Worm (Caenorhabditis elegans) whole organism, L1 larva: Measurements from ENCODE around the gene gly-13.

Source experiments
- Y116A8C.19 ChIP-seq: sonication (generic microtip); optimal IDR thresholded peaks from 2 replicates; lab custom pipeline; 2016; ENCODE audit warnings: missing compliant biosample characterization, missing genetic modification characterization, borderline replicate concordance
- aly-2 ChIP-seq: fragments of 150-350 bp; optimal IDR thresholded peaks from 2 replicates; lab custom pipeline; 2014; ENCODE audit warnings: missing biosample characterization, missing genetic modification characterization
- blmp-1 ChIP-seq: fragments of 150-350 bp; optimal IDR thresholded peaks from 2 replicates; lab custom pipeline; 2014; ENCODE audit warnings: missing biosample characterization, missing genetic modification characterization
- ceh-63 ChIP-seq: fragments of 200-800 bp; sonication (Bioruptor generic); optimal IDR thresholded peaks from 2 replicates; lab custom pipeline; 2018; ENCODE audit warnings: mild to moderate bottlenecking, missing genetic modification characterization, missing compliant biosample characterization
- ceh-90 ChIP-seq: sonication (generic microtip); optimal IDR thresholded peaks from 2 replicates; lab custom pipeline; 2016; ENCODE audit warnings: missing genetic modification characterization, missing compliant biosample characterization
- ces-1 ChIP-seq: fragments of 150-350 bp; optimal IDR thresholded peaks from 2 replicates; lab custom pipeline; 2014; ENCODE audit warnings: missing biosample characterization, missing genetic modification reagents, missing genetic modification characterization
- dsc-1 ChIP-seq: sonication (generic microtip); optimal IDR thresholded peaks from 2 replicates; lab custom pipeline; 2016; ENCODE audit warnings: mild to moderate bottlenecking, missing genetic modification characterization, missing compliant biosample characterization
- efl-1 ChIP-seq, 4 experiments: fragments of 150-350 bp; optimal IDR thresholded peaks in 3 of 4; peaks in 1 of 4; 1 replicate in 1 of 4; 2 replicates in 3 of 4; lab custom pipeline; 2014; ENCODE audit warnings: missing biosample characterization in 2 of 4, missing genetic modification characterization in 2 of 4, missing genetic modification reagents in 2 of 4
- elt-2 ChIP-seq: sonication (generic microtip); optimal IDR thresholded peaks from 2 replicates; lab custom pipeline; 2016; ENCODE audit warnings: missing genetic modification characterization, mild to moderate bottlenecking, inconsistent platforms, missing compliant biosample characterization, missing genetic modification reagents
- fkh-4 ChIP-seq: sonication (generic microtip); optimal IDR thresholded peaks from 2 replicates; lab custom pipeline; 2016; ENCODE audit warnings: missing compliant biosample characterization, missing genetic modification characterization, borderline replicate concordance
- fos-1 ChIP-seq: fragments of 150-350 bp; optimal IDR thresholded peaks from 2 replicates; lab custom pipeline; 2014; ENCODE audit warnings: missing biosample characterization, missing genetic modification characterization
- grh-1 ChIP-seq: fragments of 200-800 bp; sonication (Bioruptor generic); IDR thresholded peaks from 2 replicates; pipeline ENCODE4 v1.3.6; 2022; ENCODE audit warnings: missing genetic modification reagents, missing genetic modification characterization, missing compliant biosample characterization
- hlh-17 ChIP-seq: fragments of 200-800 bp; sonication (Bioruptor generic); optimal IDR thresholded peaks from 2 replicates; lab custom pipeline; 2018; ENCODE audit warnings: missing genetic modification characterization, mild to moderate bottlenecking, missing compliant biosample characterization, moderate library complexity, borderline replicate concordance
- hpl-2 ChIP-seq: fragments of 150-350 bp; optimal IDR thresholded peaks from 2 replicates; lab custom pipeline; 2014; ENCODE audit warnings: missing biosample characterization, missing genetic modification reagents, missing genetic modification characterization
- irx-1 ChIP-seq: sonication (generic microtip); optimal IDR thresholded peaks from 2 replicates; lab custom pipeline; 2016; ENCODE audit warnings: missing genetic modification characterization, missing compliant biosample characterization
- lin-39 ChIP-seq: fragments of 150-350 bp; optimal IDR thresholded peaks from 2 replicates; lab custom pipeline; 2014; ENCODE audit warnings: missing biosample characterization, missing genetic modification reagents, missing genetic modification characterization
- mab-9 ChIP-seq: fragments of 200-800 bp; sonication (Bioruptor generic); IDR thresholded peaks from 2 replicates; pipeline ENCODE4 v1.3.6; 2022; ENCODE audit warnings: missing genetic modification reagents, missing genetic modification characterization, missing compliant biosample characterization
- mdl-1 ChIP-seq, 2 experiments: fragments of 150-350 bp; optimal IDR thresholded peaks; 2 replicates each; lab custom pipeline; 2014 to 2017; ENCODE audit warnings: missing biosample characterization in 2 of 2, missing genetic modification characterization in 2 of 2, inconsistent platforms in 1 of 2
- mep-1 ChIP-seq: fragments of 150-350 bp; optimal IDR thresholded peaks from 2 replicates; lab custom pipeline; 2014; ENCODE audit warnings: missing biosample characterization, missing genetic modification characterization
- nhr-19 ChIP-seq: fragments of 200-800 bp; sonication (Bioruptor generic); conservative IDR thresholded peaks from 2 replicates; pipeline ENCODE4 v1.3.6; 2022; ENCODE audit warnings: missing genetic modification characterization, missing compliant biosample characterization
- nhr-20 ChIP-seq: sonication (generic microtip); optimal IDR thresholded peaks from 2 replicates; lab custom pipeline; 2016; ENCODE audit warnings: mild to moderate bottlenecking, missing genetic modification characterization, missing compliant biosample characterization
- nhr-237 ChIP-seq: fragments of 150-350 bp; optimal IDR thresholded peaks from 2 replicates; lab custom pipeline; 2014; ENCODE audit warnings: missing biosample characterization, missing genetic modification characterization
- nhr-47 ChIP-seq: sonication (generic microtip); optimal IDR thresholded peaks from 2 replicates; lab custom pipeline; 2016; ENCODE audit warnings: mild to moderate bottlenecking, missing genetic modification characterization, moderate library complexity, missing compliant biosample characterization
- nhr-71 ChIP-seq: sonication (generic microtip); optimal IDR thresholded peaks from 2 replicates; lab custom pipeline; 2016; ENCODE audit warnings: mild to moderate bottlenecking, missing genetic modification characterization, moderate library complexity, missing compliant biosample characterization
- nhr-77 ChIP-seq: fragments of 150-350 bp; optimal IDR thresholded peaks from 2 replicates; lab custom pipeline; 2014; ENCODE audit warnings: missing biosample characterization, missing genetic modification characterization
- nhr-84 ChIP-seq: sonication (generic microtip); optimal IDR thresholded peaks from 2 replicates; lab custom pipeline; 2017; ENCODE audit warnings: missing biosample characterization, missing genetic modification characterization
- nhr-85 ChIP-seq: sonication (generic microtip); peaks from one replicate; lab custom pipeline; 2016; ENCODE audit warnings: missing genetic modification characterization, inconsistent platforms, missing compliant biosample characterization
- nhr-90 ChIP-seq: sonication (generic microtip); optimal IDR thresholded peaks from 2 replicates; lab custom pipeline; 2016; ENCODE audit warnings: mild to moderate bottlenecking, missing genetic modification characterization, missing compliant biosample characterization; ENCODE audit not compliant: poor library complexity
- snu-23 ChIP-seq: sonication (generic microtip); optimal IDR thresholded peaks from 2 replicates; lab custom pipeline; 2016; ENCODE audit warnings: missing genetic modification characterization, missing compliant biosample characterization
- swsn-7 ChIP-seq: sonication (generic microtip); optimal IDR thresholded peaks from 2 replicates; lab custom pipeline; 2016; ENCODE audit warnings: missing genetic modification characterization, missing compliant biosample characterization
- unc-86 ChIP-seq: sonication (generic microtip); optimal IDR thresholded peaks from 2 replicates; lab custom pipeline; 2016; ENCODE audit warnings: missing genetic modification characterization, missing compliant biosample characterization
- zag-1 ChIP-seq: fragments of 150-350 bp; optimal IDR thresholded peaks from 2 replicates; lab custom pipeline; 2014; ENCODE audit warnings: missing biosample characterization, missing genetic modification characterization
- ztf-4 ChIP-seq: fragments of 150-350 bp; optimal IDR thresholded peaks from 2 replicates; lab custom pipeline; 2014; ENCODE audit warnings: missing biosample characterization, missing genetic modification characterization

Gene gly-13

DNA sequence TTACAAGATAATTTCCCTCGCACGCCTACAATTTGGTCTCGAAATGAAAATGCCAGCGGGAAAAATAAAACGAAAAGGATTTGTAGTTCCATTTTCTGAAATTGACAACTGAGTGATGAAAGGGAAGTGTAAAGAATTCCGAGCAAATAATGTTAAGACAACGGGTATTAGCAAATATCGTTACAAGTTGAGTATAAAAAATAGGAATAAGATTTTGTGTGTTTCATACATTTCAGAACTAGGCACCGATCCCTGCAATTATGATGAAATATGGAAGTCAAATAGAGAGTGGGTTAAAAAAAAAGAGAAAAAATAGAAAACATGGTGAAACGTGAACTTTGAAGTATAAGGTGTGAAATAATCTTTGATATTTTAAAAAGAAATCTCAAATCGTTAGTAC lies 18.0 kb upstream of the gly-13 start, which contains the start of gene ttr-38:
Gene ttr-38, minus strand, starts transcription at position 101 of the 400 bp plus-strand sequence.
- TF ChIP-seq aly-2 (tag; lab: Kevin White, UChicago) (no peak), hlh-17 (no peak), irx-1 (no peak), unc-86 (tag; lab: Kevin White, UChicago) (no peak), nhr-85 (tag; lab: Kevin White, UChicago) (no peak), swsn-7 (tag; lab: Kevin White, UChicago) (no peak), grh-1 (GFP tag; lab: Robert Waterston, UW) (no peak)

DNA sequence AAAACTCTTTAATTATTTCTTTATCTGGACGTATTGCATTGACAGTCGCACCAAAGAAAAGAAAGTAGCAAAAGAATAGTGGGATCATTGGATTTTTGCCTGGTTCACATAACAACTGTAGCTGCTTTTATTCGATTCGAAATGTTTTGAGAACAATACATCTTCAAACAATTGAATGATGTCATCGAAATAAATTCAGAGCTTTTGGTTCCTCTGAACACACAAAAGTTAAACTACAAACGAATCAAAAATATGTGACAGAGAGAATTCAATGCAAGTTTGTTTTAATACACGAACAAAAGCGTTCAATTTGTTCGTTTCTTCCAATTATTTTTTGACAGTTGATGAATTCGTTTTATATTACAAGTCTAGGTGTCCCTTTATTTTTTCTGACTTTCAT lies 14.8 kb upstream of the gly-13 start, which contains the start of gene H29C22.1:
Gene H29C22.1, minus strand, starts transcription at position 101 of the 400 bp plus-strand sequence.
- TF ChIP-seq Y116A8C.19 (tag; lab: Kevin White, UChicago) = no peak
- TF ChIP-seq nhr-77 (tag; lab: Kevin White, UChicago) = no peak
- TF ChIP-seq mdl-1 (tag; optimal IDR thresholded peaks at IDR 0.05; lab: Kevin White, UChicago) = no peak
- no peak for TF ChIP-seq fos-1 (tag; lab: Kevin White, UChicago)
- no peak for TF ChIP-seq zag-1 (tag; lab: Kevin White, UChicago)
- TF ChIP-seq ces-1 = no peak
- TF ChIP-seq swsn-7 (tag; lab: Kevin White, UChicago) = no peak
- TF ChIP-seq hpl-2 = no peak
- TF ChIP-seq nhr-90 (tag; lab: Kevin White, UChicago) = no peak
- no peak for TF ChIP-seq blmp-1 (tag; lab: Kevin White, UChicago)
- no peak for TF ChIP-seq nhr-84 (tag; lab: Kevin White, UChicago)
- TF ChIP-seq mab-9 = no peak
- no peak for TF ChIP-seq dsc-1 (tag; lab: Kevin White, UChicago)
- no peak for TF ChIP-seq snu-23 (GFP tag; lab: Kevin White, UChicago)
- no peak for TF ChIP-seq elt-2 (tag; lab: Kevin White, UChicago)
- no peak for TF ChIP-seq nhr-19 (GFP tag; lab: Robert Waterston, UW)
- TF ChIP-seq nhr-71 = no peak
- TF ChIP-seq aly-2 (tag; lab: Kevin White, UChicago) = no peak

DNA sequence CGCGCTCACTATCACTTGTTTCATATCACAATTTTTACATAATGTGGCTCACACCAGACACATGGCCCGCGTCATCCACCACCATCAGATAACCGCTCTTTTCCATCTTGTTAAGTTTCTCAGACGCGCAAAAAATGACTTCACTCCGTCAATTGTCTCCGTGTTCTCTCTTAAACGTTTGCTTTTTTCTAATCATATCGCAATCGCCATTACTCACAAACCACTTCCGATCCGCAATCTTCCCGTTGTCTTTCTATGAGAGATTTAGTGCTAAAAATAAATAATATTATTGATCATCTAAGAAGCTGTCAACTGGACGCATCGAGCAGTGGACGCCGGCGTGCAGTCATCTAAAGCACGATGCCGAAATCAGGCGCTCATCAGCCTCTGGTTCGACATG lies 7.0 kb upstream of the gly-13 start, which contains the start of gene tmc-2:
Gene tmc-2, plus strand, starts transcription at position 301 of the 400 bp plus-strand sequence.
- TF ChIP-seq nhr-47 (tag; lab: Kevin White, UChicago) (no peak), efl-1 (optimal IDR thresholded peaks at IDR 0.05; lab: Kevin White, UChicago) (no peak), efl-1 (GFP tag; optimal IDR thresholded peaks at IDR 0.05 in 1 of 2; lab: Kevin White, UChicago) (peak in 1 of 2 experiments; percentile 46)

DNA sequence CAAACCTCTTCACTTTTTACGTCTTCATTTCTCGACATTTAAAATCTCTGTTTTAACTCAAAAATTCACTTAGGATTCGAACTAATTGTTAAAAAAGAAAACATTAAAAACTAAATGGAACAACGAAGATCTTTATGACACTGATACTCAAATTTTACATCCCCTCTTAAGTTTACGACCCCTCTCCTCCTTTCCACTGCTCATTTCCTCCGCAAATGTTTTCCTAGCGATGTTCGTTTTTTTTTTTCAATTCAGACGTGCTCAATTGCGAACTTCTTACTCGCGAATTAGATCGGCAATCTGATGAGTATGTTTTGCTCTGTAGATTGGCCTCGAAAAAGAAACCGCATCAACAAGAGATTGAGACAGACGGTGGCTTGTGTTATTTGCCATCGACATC lies 6.3 kb upstream of the gly-13 start:
- TF ChIP-seq lin-39 (tag; lab: Kevin White, UChicago) = no peak
- TF ChIP-seq ceh-63 (GFP tag; lab: Kevin White, UChicago) = no peak
- TF ChIP-seq ztf-4 (tag; lab: Kevin White, UChicago) = no peak

DNA sequence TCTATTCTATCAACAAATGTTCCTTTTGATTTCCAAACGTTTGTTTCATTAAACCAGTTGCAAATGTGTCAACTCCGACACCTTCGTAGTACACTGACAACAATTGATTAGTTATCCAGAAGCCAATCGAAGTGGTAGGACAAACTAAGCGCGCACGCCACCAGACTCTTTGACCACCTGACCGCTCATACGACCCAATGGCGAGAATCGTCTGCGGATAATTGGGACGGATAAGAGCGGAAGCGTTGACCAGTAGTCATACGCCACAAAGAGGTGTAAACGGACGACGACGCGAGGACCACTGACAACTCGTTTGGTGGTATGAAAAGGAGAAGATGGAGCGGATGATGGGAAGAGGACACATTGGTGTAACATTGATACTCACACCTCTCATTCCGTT lies 4.0 kb upstream of the gly-13 start:
- TF ChIP-seq nhr-19 (GFP tag; lab: Robert Waterston, UW) (no peak), nhr-47 (tag; lab: Kevin White, UChicago) (no peak), fkh-4 (no peak), nhr-77 (tag; lab: Kevin White, UChicago) (no peak), ceh-90 (tag; lab: Kevin White, UChicago) (no peak), nhr-20 (tag; lab: Kevin White, UChicago) (no peak), mep-1 (tag; lab: Kevin White, UChicago) (no peak), nhr-237 (tag; lab: Kevin White, UChicago) (no peak)
